Fruit fly (Drosophila melanogaster): ENCODE results near the gene CG45080.
A peak's percentile ranks its signal among the peaks of the same experiment; 100 is the strongest.

The CG45080 gene

dm6 chr3R:13309133-13309711, 9.8 kb downstream of the CG45080 start (continued):
- TF ChIP-seq GATAe (GFP tag; conservative IDR thresholded peaks at IDR 0.05) = no peak
- TF ChIP-seq scrt (GFP tag; optimal IDR thresholded peaks at IDR 0.05) = no peak
- no peak for TF ChIP-seq CG10366 (GFP tag; IDR thresholded peaks at IDR 0.05)
- no peak for TF ChIP-seq CG7745 (tag; optimal IDR thresholded peaks at IDR 0.05)
- no peak for TF ChIP-seq sd (tag; optimal IDR thresholded peaks at IDR 0.05)
- no peak for TF ChIP-seq CG32772 (GFP tag; IDR thresholded peaks at IDR 0.05)
- TF ChIP-seq pita (GFP tag; optimal IDR thresholded peaks at IDR 0.05) = peak; percentile 47
- TF ChIP-seq dati (GFP tag; IDR thresholded peaks at IDR 0.05) = no peak
- no peak for TF ChIP-seq Hr39 (optimal IDR thresholded peaks at IDR 0.05)
- no peak for TF ChIP-seq zfh2 (GFP tag; optimal IDR thresholded peaks at IDR 0.05)
- TF ChIP-seq wor (GFP tag; IDR thresholded peaks at IDR 0.05) = no peak
- 0 out of 3 replicates have a peak, but pooled peaks have one; percentile 35 for TF ChIP-seq vnd (GFP tag; IDR thresholded peaks at IDR 0.05; ENCODE audit: partially characterized antibody)
- TF ChIP-seq p53 (GFP tag; optimal IDR thresholded peaks at IDR 0.05) = no peak
- no peak for TF ChIP-seq odd (GFP tag; optimal IDR thresholded peaks at IDR 0.05)
- no peak for TF ChIP-seq Tbp (GFP tag; optimal IDR thresholded peaks at IDR 0.05)
- TF ChIP-seq Hmx (GFP tag; optimal IDR thresholded peaks at IDR 0.05) = no peak
- no peak for TF ChIP-seq E2f1 (GFP tag; IDR thresholded peaks at IDR 0.05)
- TF ChIP-seq h (optimal IDR thresholded peaks at IDR 0.05) = no peak
- TF ChIP-seq slbo (GFP tag; IDR thresholded peaks at IDR 0.05) = no peak
- TF ChIP-seq dimm (GFP tag; IDR thresholded peaks at IDR 0.05) = no peak
- TF ChIP-seq org-1 (GFP tag; optimal IDR thresholded peaks at IDR 0.05) = no peak
- no peak for TF ChIP-seq ro (GFP tag; IDR thresholded peaks at IDR 0.05)
- TF ChIP-seq CG3838 (GFP tag; optimal IDR thresholded peaks at IDR 0.05) = no peak
- no peak for TF ChIP-seq Lpt (GFP tag; optimal IDR thresholded peaks at IDR 0.05)
- no peak for TF ChIP-seq CG11398 (GFP tag; optimal IDR thresholded peaks at IDR 0.05)
- no peak for TF ChIP-seq Dek (tag; optimal IDR thresholded peaks at IDR 0.05)
- TF ChIP-seq Dfd (GFP tag; optimal IDR thresholded peaks at IDR 0.05) = no peak
- TF ChIP-seq CG15479 (GFP tag; optimal IDR thresholded peaks at IDR 0.05) = no peak
- TF ChIP-seq pho (GFP tag; optimal IDR thresholded peaks at IDR 0.05) = no peak
- no peak for TF ChIP-seq seq (GFP tag; IDR thresholded peaks at IDR 0.05)
- no peak for TF ChIP-seq Hr3 (GFP tag; optimal IDR thresholded peaks at IDR 0.05)
- no peak for TF ChIP-seq CG1602 (GFP tag; optimal IDR thresholded peaks at IDR 0.05)
- TF ChIP-seq CG11247 (GFP tag; IDR thresholded peaks at IDR 0.05) = no peak
- TF ChIP-seq eyg (GFP tag; optimal IDR thresholded peaks at IDR 0.05) = no peak
- no peak for TF ChIP-seq CG2120 (GFP tag; optimal IDR thresholded peaks at IDR 0.05)
- peak; percentile 44 for TF ChIP-seq BEAF-32 (GFP tag; optimal IDR thresholded peaks at IDR 0.05)
- no peak for TF ChIP-seq CG8359 (GFP tag; optimal IDR thresholded peaks at IDR 0.05; ENCODE audit: borderline replicate concordance)
- TF ChIP-seq HmgD (GFP tag; optimal IDR thresholded peaks at IDR 0.05) = peak; percentile 55
- peak in 1 of 2 experiments; percentile 39 for TF ChIP-seq Pdp1 (GFP tag; optimal IDR thresholded peaks at IDR 0.05)
- no peak for TF ChIP-seq CG30403 (GFP tag; optimal IDR thresholded peaks at IDR 0.05)
- no peak for TF ChIP-seq wdn (GFP tag; IDR thresholded peaks at IDR 0.05)
- TF ChIP-seq Hr51 (GFP tag; optimal IDR thresholded peaks at IDR 0.05) = no peak
- TF ChIP-seq NC2β (GFP tag; optimal IDR thresholded peaks at IDR 0.05) = no peak
- TF ChIP-seq CG14014 (GFP tag; IDR thresholded peaks at IDR 0.05) = no peak
- TF ChIP-seq CG7963 (GFP tag; IDR thresholded peaks at IDR 0.05; ENCODE audit: partially characterized antibody) = no peak
- TF ChIP-seq stwl (tag; optimal IDR thresholded peaks at IDR 0.05) = peak; percentile 85
- no peak for TF ChIP-seq CG43689 (GFP tag; IDR thresholded peaks at IDR 0.05)
- no peak for TF ChIP-seq CG9932 (GFP tag; IDR thresholded peaks at IDR 0.05)
- no peak for TF ChIP-seq CG3407 (GFP tag; optimal IDR thresholded peaks at IDR 0.05)
- TF ChIP-seq CG7928 (GFP tag; optimal IDR thresholded peaks at IDR 0.05) = peak; percentile 2
- no peak for TF ChIP-seq CG10959 (GFP tag; IDR thresholded peaks at IDR 0.05)
- no peak for TF ChIP-seq bcd (GFP tag; optimal IDR thresholded peaks at IDR 0.05)
- TF ChIP-seq Atf3 (GFP tag; optimal IDR thresholded peaks at IDR 0.05) = no peak
